Fruit fly (Drosophila melanogaster): ENCODE measurements around the gene sturkopf.

dm6 chr3L:1349397-1349796 lies 36.2 kb upstream of the sturkopf start:
- TF ChIP-seq lov (optimal IDR thresholded peaks at IDR 0.05) = no peak
- TF ChIP-seq lov (GFP tag; IDR thresholded peaks at IDR 0.05) = no peak
- TF ChIP-seq CG9876 (GFP tag; optimal IDR thresholded peaks at IDR 0.05) = no peak
- no peak for TF ChIP-seq Dref (GFP tag; IDR thresholded peaks at IDR 0.05)
- no peak for TF ChIP-seq Lhr (GFP tag; optimal IDR thresholded peaks at IDR 0.05)
- TF ChIP-seq CG9817 (tag; optimal IDR thresholded peaks at IDR 0.05) = no peak
- no peak for TF ChIP-seq CG17568 (GFP tag; optimal IDR thresholded peaks at IDR 0.05)
- TF ChIP-seq CG1233 (GFP tag; optimal IDR thresholded peaks at IDR 0.05) = no peak
- TF ChIP-seq tup (GFP tag; optimal IDR thresholded peaks at IDR 0.05) = no peak
- no peak for TF ChIP-seq pho (GFP tag; optimal IDR thresholded peaks at IDR 0.05)

All from whole organism, embryonic.